Worm (Caenorhabditis elegans) whole organism, late embryonic: ENCODE measurements around the gene csc-1.

Experiments
- C38D4.7 ChIP-seq: fragments of 200-800 bp; sonication (Bioruptor generic); optimal IDR thresholded peaks from 2 replicates; lab custom pipeline; 2018; ENCODE audit warnings: mild to moderate bottlenecking, missing genetic modification characterization, moderate library complexity, missing compliant biosample characterization
- F13H6.1 ChIP-seq: sonication (generic microtip); optimal IDR thresholded peaks from 2 replicates; lab custom pipeline; 2016; ENCODE audit warnings: missing genetic modification characterization, missing compliant biosample characterization
- K02D7.2 ChIP-seq: sonication (generic microtip); optimal IDR thresholded peaks from 2 replicates; lab custom pipeline; 2017; ENCODE audit warnings: mild to moderate bottlenecking, missing genetic modification characterization, missing compliant biosample characterization
- K09A11.1 ChIP-seq: sonication (generic microtip); optimal IDR thresholded peaks from 2 replicates; lab custom pipeline; 2017; ENCODE audit warnings: antibody characterized with exemption, mild to moderate bottlenecking, missing genetic modification characterization, missing compliant biosample characterization; ENCODE audit not compliant: insufficient read depth
- T23F11.4 ChIP-seq: fragments of 200-800 bp; sonication (Bioruptor generic); optimal IDR thresholded peaks from 2 replicates; lab custom pipeline; 2018; ENCODE audit warnings: mild to moderate bottlenecking, missing genetic modification characterization, missing compliant biosample characterization
- Y22D7AL.16 ChIP-seq: sonication (generic microtip); optimal IDR thresholded peaks from 2 replicates; lab custom pipeline; 2016; ENCODE audit warnings: missing genetic modification characterization, missing compliant biosample characterization
- ceh-2 ChIP-seq: sonication (generic microtip); optimal IDR thresholded peaks from 2 replicates; lab custom pipeline; 2016; ENCODE audit warnings: missing genotype, missing genetic modification characterization, missing compliant biosample characterization
- ceh-22 ChIP-seq: sonication (generic microtip); optimal IDR thresholded peaks from 2 replicates; lab custom pipeline; 2017; ENCODE audit warnings: missing biosample characterization, missing genetic modification characterization
- ceh-31 ChIP-seq: sonication (generic microtip); optimal IDR thresholded peaks from 2 replicates; lab custom pipeline; 2016; ENCODE audit warnings: missing genetic modification characterization, missing compliant biosample characterization
- ceh-45 ChIP-seq: fragments of 200-800 bp; sonication (Bioruptor generic); IDR thresholded peaks from 2 replicates; pipeline ENCODE4 v1.3.6; 2022; ENCODE audit warnings: missing genetic modification reagents, missing genetic modification characterization, missing compliant biosample characterization
- ceh-6 ChIP-seq: fragments of 200-800 bp; sonication (Bioruptor generic); optimal IDR thresholded peaks from 2 replicates; lab custom pipeline; 2018; ENCODE audit warnings: mild to moderate bottlenecking, missing genetic modification characterization, missing compliant biosample characterization
- ceh-9 ChIP-seq: sonication (generic microtip); optimal IDR thresholded peaks from 2 replicates; lab custom pipeline; 2016; ENCODE audit warnings: mild to moderate bottlenecking, missing genetic modification characterization, inconsistent platforms, missing compliant biosample characterization
- che-1 ChIP-seq: sonication (generic microtip); optimal IDR thresholded peaks from 2 replicates; lab custom pipeline; 2016; ENCODE audit warnings: mild to moderate bottlenecking, missing genetic modification characterization, missing compliant biosample characterization
- dve-1 ChIP-seq: sonication (generic microtip); optimal IDR thresholded peaks from 2 replicates; lab custom pipeline; 2017; ENCODE audit warnings: antibody characterized with exemption, mild to moderate bottlenecking, missing genetic modification characterization, missing compliant biosample characterization
- elt-2 ChIP-seq: sonication (generic microtip); optimal IDR thresholded peaks from 2 replicates; lab custom pipeline; 2016; ENCODE audit warnings: missing genetic modification reagents, missing genetic modification characterization, missing compliant biosample characterization
- ets-4 ChIP-seq: sonication (generic microtip); optimal IDR thresholded peaks from 2 replicates; lab custom pipeline; 2016; ENCODE audit warnings: missing genetic modification characterization, missing compliant biosample characterization
- fkh-10 ChIP-seq: fragments of 150-350 bp; optimal IDR thresholded peaks from 2 replicates; lab custom pipeline; 2014; ENCODE audit warnings: missing biosample characterization, missing genetic modification reagents, missing genetic modification characterization
- fkh-6 ChIP-seq: sonication (generic microtip); optimal IDR thresholded peaks from 2 replicates; lab custom pipeline; 2016; ENCODE audit warnings: missing genetic modification characterization, missing compliant biosample characterization
- hlh-15 ChIP-seq: sonication (generic microtip); optimal IDR thresholded peaks from 2 replicates; lab custom pipeline; 2016; ENCODE audit warnings: missing genetic modification characterization, missing compliant biosample characterization
- hlh-6 ChIP-seq: sonication (generic microtip); optimal IDR thresholded peaks from 2 replicates; lab custom pipeline; 2016; ENCODE audit warnings: missing genotype, missing genetic modification characterization, missing compliant biosample characterization
- mec-3 ChIP-seq: sonication (generic microtip); optimal IDR thresholded peaks from 2 replicates; lab custom pipeline; 2016; ENCODE audit warnings: borderline replicate concordance, missing genetic modification characterization, missing compliant biosample characterization
- nfya-1 ChIP-seq: sonication (generic microtip); optimal IDR thresholded peaks from 2 replicates; lab custom pipeline; 2017; ENCODE audit warnings: missing genetic modification characterization, mild to moderate bottlenecking, missing compliant biosample characterization, antibody characterized with exemption, moderate library complexity
- nhr-11 ChIP-seq: fragments of 150-350 bp; optimal IDR thresholded peaks from 2 replicates; lab custom pipeline; 2014; ENCODE audit warnings: missing biosample characterization, missing genetic modification characterization
- npax-4 ChIP-seq: sonication (generic microtip); optimal IDR thresholded peaks from 2 replicates; lab custom pipeline; 2016; ENCODE audit warnings: missing genetic modification characterization, missing compliant biosample characterization
- pag-3 ChIP-seq: sonication (generic microtip); optimal IDR thresholded peaks from 2 replicates; lab custom pipeline; 2016; ENCODE audit warnings: missing compliant biosample characterization, missing genetic modification characterization, borderline replicate concordance
- pat-9 ChIP-seq: fragments of 200-800 bp; sonication (Bioruptor generic); optimal IDR thresholded peaks from 2 replicates; lab custom pipeline; 2018; ENCODE audit warnings: mild to moderate bottlenecking, missing genetic modification characterization, moderate library complexity, missing compliant biosample characterization
- pax-1 ChIP-seq: fragments of 150-350 bp; optimal IDR thresholded peaks from 2 replicates; lab custom pipeline; 2014; ENCODE audit warnings: missing biosample characterization, missing genetic modification characterization
- pha-2 ChIP-seq: sonication (generic microtip); optimal IDR thresholded peaks from 2 replicates; lab custom pipeline; 2017; ENCODE audit warnings: mild to moderate bottlenecking, missing genetic modification characterization, missing compliant biosample characterization
- rnt-1 ChIP-seq: sonication (generic microtip); optimal IDR thresholded peaks from 2 replicates; lab custom pipeline; 2016; ENCODE audit warnings: missing genetic modification characterization, missing compliant biosample characterization
- sdc-2 ChIP-seq: sonication (generic microtip); optimal IDR thresholded peaks from 2 replicates; lab custom pipeline; 2016; ENCODE audit warnings: missing genotype, missing genetic modification characterization, missing compliant biosample characterization
- ttx-3 ChIP-seq: sonication (generic microtip); optimal IDR thresholded peaks from 2 replicates; lab custom pipeline; 2016; ENCODE audit warnings: missing genetic modification reagents, missing genetic modification characterization, missing compliant biosample characterization
- unc-3 ChIP-seq, 2 experiments: fragments of 200-800 bp in 1 of 2; sonication (Bioruptor generic) in 1 of 2; sonication (generic microtip) in 1 of 2; conservative IDR thresholded peaks in 1 of 2; optimal IDR thresholded peaks in 1 of 2; 2 replicates each; pipeline versions ENCODE4 v1.3.6 to Lab custom; 2016 to 2022; ENCODE audit warnings: missing compliant biosample characterization in 2 of 2, missing genetic modification characterization in 2 of 2, missing genetic modification reagents in 1 of 2
- unc-86 ChIP-seq: sonication (generic microtip); optimal IDR thresholded peaks from 2 replicates; lab custom pipeline; 2016; ENCODE audit warnings: missing genetic modification characterization, missing compliant biosample characterization
- zip-5 ChIP-seq: sonication (generic microtip); optimal IDR thresholded peaks from 2 replicates; lab custom pipeline; 2016; ENCODE audit warnings: missing genetic modification characterization, missing compliant biosample characterization
- ztf-16 ChIP-seq: sonication (generic microtip); optimal IDR thresholded peaks from 2 replicates; lab custom pipeline; 2017; ENCODE audit warnings: missing genetic modification characterization, missing compliant biosample characterization

csc-1 gene

ce11 chrII:13611186-13611585, 14.4 kb downstream of the csc-1 start, which contains the start of gene gst-24:
TSS of gene gst-24 (minus strand) at chrII:13611366.
- TF ChIP-seq fkh-6 (no peak), ceh-9 (no peak), nfya-1 (tag; lab: Kevin White, UChicago) (no peak), Y22D7AL.16 (tag; lab: Kevin White, UChicago) (no peak), sdc-2 (tag; lab: Kevin White, UChicago) (no peak), unc-86 (no peak), elt-2 (tag; lab: Kevin White, UChicago) (no peak), hlh-15 (tag; lab: Kevin White, UChicago) (no peak), hlh-6 (no peak), nhr-11 (tag; lab: Kevin White, UChicago) (no peak), T23F11.4 (GFP tag; lab: Kevin White, UChicago) (no peak), pag-3 (tag; lab: Kevin White, UChicago) (no peak), mec-3 (tag; lab: Kevin White, UChicago) (no peak), ceh-6 (no peak), ceh-31 (tag; lab: Kevin White, UChicago) (no peak), ztf-16 (tag; lab: Kevin White, UChicago) (no peak), pat-9 (tag; lab: Kevin White, UChicago) (no peak)

ce11 chrII:13613096-13613495, 16.3 kb downstream of the csc-1 start, which contains the start of gene gst-15:
TSS of gene gst-15 (minus strand) at chrII:13613196.
- TF ChIP-seq fkh-10 (GFP tag; lab: Kevin White, UChicago) = no peak
- no peak for TF ChIP-seq K02D7.2 (tag; lab: Kevin White, UChicago)
- TF ChIP-seq ttx-3 (tag; lab: Kevin White, UChicago) = no peak

ce11 chrII:13614516-13614915, 17.8 kb downstream of the csc-1 start:
- TF ChIP-seq unc-3 (GFP tag; conservative IDR thresholded peaks at IDR 0.05; lab: Robert Waterston, UW) (no peak), unc-3 (tag; optimal IDR thresholded peaks at IDR 0.05; lab: Kevin White, UChicago) (no peak), ceh-2 (tag; lab: Kevin White, UChicago) (no peak), ets-4 (tag; lab: Kevin White, UChicago) (no peak), ceh-45 (GFP tag; lab: Robert Waterston, UW) (no peak), Y22D7AL.16 (tag; lab: Kevin White, UChicago) (no peak)
- TF ChIP-seq, all 69 proteins: peak for 0

ce11 chrII:13616000-13616399, 19.2 kb downstream of the csc-1 start, which contains the start of gene gst-14:
TSS of gene gst-14 (minus strand) at chrII:13616100.
- no peak for TF ChIP-seq pha-2 (tag; lab: Kevin White, UChicago)
- TF ChIP-seq F13H6.1 (tag; lab: Kevin White, UChicago) = no peak
- no peak for TF ChIP-seq zip-5
- TF ChIP-seq sdc-2 (tag; lab: Kevin White, UChicago) = no peak
- no peak for TF ChIP-seq che-1
- no peak for TF ChIP-seq pax-1 (tag; lab: Kevin White, UChicago)
- TF ChIP-seq, all 69 proteins: peak for 0

ce11 chrII:13617808-13618207, 21.1 kb downstream of the csc-1 start, which contains the start of gene gst-12:
TSS of gene gst-12 (minus strand) at chrII:13618061.
- TF ChIP-seq C38D4.7 (GFP tag; lab: Kevin White, UChicago) = no peak
- no peak for TF ChIP-seq dve-1 (tag; lab: Kevin White, UChicago)
- TF ChIP-seq K09A11.1 (tag; lab: Kevin White, UChicago) = no peak
- TF ChIP-seq zip-5 = no peak

- TF ChIP-seq rnt-1 (tag; lab: Kevin White, UChicago) (no peak), unc-3 (GFP tag; conservative IDR thresholded peaks at IDR 0.05; lab: Robert Waterston, UW) (no peak), unc-3 (tag; optimal IDR thresholded peaks at IDR 0.05; lab: Kevin White, UChicago) (no peak), mec-3 (tag; lab: Kevin White, UChicago) (no peak), T23F11.4 (GFP tag; lab: Kevin White, UChicago) (no peak), nfya-1 (tag; lab: Kevin White, UChicago) (no peak), ztf-16 (tag; lab: Kevin White, UChicago) (no peak), ceh-22 (no peak), ceh-2 (tag; lab: Kevin White, UChicago) (no peak), hlh-15 (tag; lab: Kevin White, UChicago) (no peak), npax-4 (tag; lab: Kevin White, UChicago) (no peak)
These were observed 27.6 kb downstream of the csc-1 start, which contains the start of gene gst-16 for ce11 chrII:13624330-13624729. TSS of gene gst-16 (minus strand) at chrII:13624440.
